Fruit fly (Drosophila melanogaster) whole organism, pupa: ENCODE measurements around the gene CG46426.

Experiments
- CG10348 ChIP-seq: fragments of 200-800 bp; sonication (Bioruptor generic); IDR thresholded peaks from 2 replicates; pipeline ENCODE4 v1.3.6; 2022; ENCODE audit warnings: missing biosample characterization, missing genetic modification characterization
- CG12605 ChIP-seq: fragments of 200-800 bp; sonication (Bioruptor generic); IDR thresholded peaks from 2 replicates; pipeline ENCODE4 v1.3.6; 2022; ENCODE audit warnings: missing biosample characterization, missing genetic modification characterization
- CG13204 ChIP-seq: fragments of 200-800 bp; sonication (Bioruptor generic); optimal IDR thresholded peaks from 2 replicates; lab custom pipeline; 2018; ENCODE audit warnings: missing biosample characterization, mild to moderate bottlenecking, missing genetic modification characterization, moderate library complexity
- CG14655 ChIP-seq: fragments of 200-800 bp; sonication (Bioruptor generic); optimal IDR thresholded peaks from 3 replicates; lab custom pipeline; 2017; ENCODE audit warnings: mild to moderate bottlenecking, missing biosample characterization, missing genetic modification reagents, missing genetic modification characterization
- CG15710 ChIP-seq: fragments of 200-800 bp; sonication (Bioruptor generic); optimal IDR thresholded peaks from 2 replicates; lab custom pipeline; 2018; ENCODE audit warnings: missing biosample characterization, mild to moderate bottlenecking, missing genetic modification characterization, moderate library complexity
- CG17806 ChIP-seq: fragments of 200-800 bp; sonication (Bioruptor generic); optimal IDR thresholded peaks from 2 replicates; lab custom pipeline; 2018; ENCODE audit warnings: missing biosample characterization, mild to moderate bottlenecking, missing genetic modification characterization, moderate library complexity
- CG32121 ChIP-seq: fragments of 200-800 bp; sonication (Bioruptor generic); IDR thresholded peaks from 2 replicates; pipeline ENCODE4 v1.3.6; 2022; ENCODE audit warnings: missing biosample characterization, missing genetic modification characterization
- CG34367 ChIP-seq: fragments of 200-800 bp; sonication (Bioruptor generic); optimal IDR thresholded peaks from 2 replicates; lab custom pipeline; 2018; ENCODE audit warnings: missing biosample characterization, mild to moderate bottlenecking, missing genetic modification characterization
- CG4496 ChIP-seq: fragments of 200-800 bp; sonication (Bioruptor generic); IDR thresholded peaks from 3 replicates; pipeline ENCODE4 v1.3.6; 2022; ENCODE audit warnings: missing biosample characterization, missing genetic modification characterization
- CG8159 ChIP-seq: fragments of 200-800 bp; sonication (Bioruptor generic); optimal IDR thresholded peaks from 3 replicates; lab custom pipeline; 2018; ENCODE audit warnings: missing biosample characterization, mild to moderate bottlenecking, missing genetic modification characterization, moderate library complexity
- CG8301 ChIP-seq: fragments of 200-800 bp; sonication (Bioruptor generic); optimal IDR thresholded peaks from 2 replicates; lab custom pipeline; 2018; ENCODE audit warnings: missing biosample characterization, mild to moderate bottlenecking, missing genetic modification characterization
- CG9948 ChIP-seq: fragments of 200-800 bp; sonication (Bioruptor generic); optimal IDR thresholded peaks from 2 replicates; lab custom pipeline; 2018; ENCODE audit warnings: missing biosample characterization, mild to moderate bottlenecking, missing genetic modification characterization, moderate library complexity
- D1 ChIP-seq: fragments of 200-800 bp; sonication (Bioruptor generic); optimal IDR thresholded peaks from 2 replicates; lab custom pipeline; 2018; ENCODE audit warnings: missing biosample characterization, mild to moderate bottlenecking, missing genetic modification characterization, moderate library complexity
- EcR ChIP-seq: fragments of 200-800 bp; sonication (Bioruptor generic); optimal IDR thresholded peaks from 3 replicates; lab custom pipeline; 2019; ENCODE audit warnings: missing biosample characterization, missing genetic modification characterization, mild to moderate bottlenecking, moderate library complexity, missing genetic modification reagents
- Ets98B ChIP-seq: fragments of 200-800 bp; sonication (Bioruptor generic); IDR thresholded peaks from 2 replicates; pipeline ENCODE4 v1.3.6; 2022; ENCODE audit warnings: missing biosample characterization, missing genetic modification characterization
- Pif1A ChIP-seq: fragments of 200-800 bp; sonication (Bioruptor generic); optimal IDR thresholded peaks from 3 replicates; lab custom pipeline; 2016; ENCODE audit warnings: missing biosample characterization, missing genetic modification characterization
- Pif1B ChIP-seq: fragments of 200-800 bp; sonication (Bioruptor generic); optimal IDR thresholded peaks from 3 replicates; lab custom pipeline; 2016; ENCODE audit warnings: missing biosample characterization, missing genetic modification characterization
- Snoo ChIP-seq: fragments of 200-800 bp; sonication (Bioruptor generic); optimal IDR thresholded peaks from 3 replicates; lab custom pipeline; 2017; ENCODE audit warnings: missing biosample characterization, mild to moderate bottlenecking, missing genetic modification characterization, inconsistent platforms
- fd96Ca ChIP-seq: fragments of 200-800 bp; sonication (Bioruptor generic); IDR thresholded peaks from 3 replicates; pipeline ENCODE4 v1.3.6; 2022; ENCODE audit warnings: missing biosample characterization, missing genetic modification characterization
- gl ChIP-seq: fragments of 200-800 bp; sonication (Bioruptor generic); optimal IDR thresholded peaks from 2 replicates; lab custom pipeline; 2018; ENCODE audit warnings: missing biosample characterization, mild to moderate bottlenecking, missing genetic modification characterization
- rn ChIP-seq: fragments of 200-800 bp; sonication (Bioruptor generic); IDR thresholded peaks from 2 replicates; pipeline ENCODE4 v1.3.6; 2022; ENCODE audit warnings: missing biosample characterization, missing genetic modification characterization

CG46426 gene

DNA sequence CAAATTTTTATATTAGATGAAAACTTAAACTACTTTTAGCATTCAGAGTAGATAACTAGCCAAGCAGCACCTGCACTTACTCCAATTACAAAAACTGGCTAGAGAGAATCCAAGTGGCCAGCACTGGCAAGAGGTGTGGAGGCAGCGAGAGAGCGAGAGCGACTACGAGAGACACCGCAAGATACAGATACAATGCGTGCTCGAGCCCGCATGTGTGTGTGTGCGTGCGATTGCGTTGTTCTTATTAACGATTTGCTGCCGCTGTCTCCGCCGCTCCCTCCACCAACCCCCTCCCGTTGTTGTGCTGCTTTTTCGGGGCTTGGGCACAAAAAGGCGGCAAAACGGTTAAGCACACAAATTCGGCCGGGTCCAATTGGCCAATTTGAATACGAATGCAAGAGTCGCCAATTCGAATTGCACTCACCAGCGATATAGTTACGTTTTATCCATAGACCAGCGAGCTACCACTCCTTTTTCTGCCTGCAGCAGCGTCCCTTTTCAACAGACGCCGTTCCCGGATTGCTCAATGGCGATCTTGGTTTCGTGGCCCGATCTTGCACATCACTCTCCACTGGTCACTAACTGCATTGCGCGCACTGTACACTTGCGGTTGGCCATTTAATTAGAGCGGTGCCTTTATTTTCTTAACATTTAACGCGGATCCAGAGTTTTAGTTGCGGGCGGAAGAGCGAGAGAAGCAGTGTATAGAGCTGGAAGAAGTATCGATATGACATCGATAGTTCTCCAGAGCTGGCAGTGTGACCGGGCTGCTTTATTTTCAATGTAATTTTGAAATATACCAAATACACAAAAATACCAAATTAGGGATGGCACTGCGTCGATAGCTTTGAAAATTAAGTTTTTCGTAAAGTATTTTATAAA lies 33.7 kb upstream of the CG46426 start, which contains the start of gene crol:
Gene crol (minus strand): TSS at position 737 of the 882 bp plus-strand sequence.
- TF ChIP-seq CG14655 (GFP tag; lab: Kevin White, UChicago) (no peak), Pif1B (no peak), CG17806 (tag; lab: Kevin White, UChicago) (no peak), EcR (GFP tag; lab: Kevin White, UChicago) (peak; percentile 9), CG8301 (tag; lab: Kevin White, UChicago) (no peak), fd96Ca (peak; percentile 64; the same call in 1 of the 3 replicates), CG8159 (tag; lab: Kevin White, UChicago) (no peak), CG9948 (no peak), CG10348 (GFP tag; lab: Robert Waterston, UW) (no peak), Ets98B (GFP tag; lab: Robert Waterston, UW) (peak; percentile 19; the same call in 1 of the 2 replicates), D1 (tag; lab: Kevin White, UChicago) (peak; percentile 39), CG13204 (GFP tag; lab: Kevin White, UChicago) (peak; percentile 84), CG34367 (tag; lab: Kevin White, UChicago) (no peak), Pif1A (GFP tag; lab: Kevin White, UChicago) (no peak), CG15710 (tag; lab: Kevin White, UChicago) (no peak), CG32121 (GFP tag; lab: Robert Waterston, UW) (peak; percentile 34; the same call in 1 of the 2 replicates), CG4496 (GFP tag; lab: Robert Waterston, UW) (peak; percentile 48; the same call in 1 of the 3 replicates), CG12605 (GFP tag; lab: Robert Waterston, UW) (peak; percentile 54), rn (GFP tag; lab: Robert Waterston, UW) (no peak), Snoo (tag; lab: Kevin White, UChicago) (no peak), gl (tag; lab: Kevin White, UChicago) (no peak)

dm6 chr2L:11809823-11810222 lies 32.8 kb upstream of the CG46426 start:
- TF ChIP-seq CG32121 (GFP tag; lab: Robert Waterston, UW) = no peak
- no peak for TF ChIP-seq gl (tag; lab: Kevin White, UChicago)
- no peak for TF ChIP-seq CG4496 (GFP tag; lab: Robert Waterston, UW)
- TF ChIP-seq CG13204 (GFP tag; lab: Kevin White, UChicago) = no peak
- TF ChIP-seq CG15710 (tag; lab: Kevin White, UChicago) = no peak
- TF ChIP-seq Pif1A (GFP tag; lab: Kevin White, UChicago) = no peak
- no peak for TF ChIP-seq CG8159 (tag; lab: Kevin White, UChicago)
- no peak for TF ChIP-seq Pif1B
- no peak for TF ChIP-seq CG12605 (GFP tag; lab: Robert Waterston, UW)
- TF ChIP-seq rn (GFP tag; lab: Robert Waterston, UW) = no peak
- TF ChIP-seq CG14655 (GFP tag; lab: Kevin White, UChicago) = no peak
- no peak for TF ChIP-seq CG10348 (GFP tag; lab: Robert Waterston, UW)
- TF ChIP-seq, all 21 proteins: peak for 0

DNA sequence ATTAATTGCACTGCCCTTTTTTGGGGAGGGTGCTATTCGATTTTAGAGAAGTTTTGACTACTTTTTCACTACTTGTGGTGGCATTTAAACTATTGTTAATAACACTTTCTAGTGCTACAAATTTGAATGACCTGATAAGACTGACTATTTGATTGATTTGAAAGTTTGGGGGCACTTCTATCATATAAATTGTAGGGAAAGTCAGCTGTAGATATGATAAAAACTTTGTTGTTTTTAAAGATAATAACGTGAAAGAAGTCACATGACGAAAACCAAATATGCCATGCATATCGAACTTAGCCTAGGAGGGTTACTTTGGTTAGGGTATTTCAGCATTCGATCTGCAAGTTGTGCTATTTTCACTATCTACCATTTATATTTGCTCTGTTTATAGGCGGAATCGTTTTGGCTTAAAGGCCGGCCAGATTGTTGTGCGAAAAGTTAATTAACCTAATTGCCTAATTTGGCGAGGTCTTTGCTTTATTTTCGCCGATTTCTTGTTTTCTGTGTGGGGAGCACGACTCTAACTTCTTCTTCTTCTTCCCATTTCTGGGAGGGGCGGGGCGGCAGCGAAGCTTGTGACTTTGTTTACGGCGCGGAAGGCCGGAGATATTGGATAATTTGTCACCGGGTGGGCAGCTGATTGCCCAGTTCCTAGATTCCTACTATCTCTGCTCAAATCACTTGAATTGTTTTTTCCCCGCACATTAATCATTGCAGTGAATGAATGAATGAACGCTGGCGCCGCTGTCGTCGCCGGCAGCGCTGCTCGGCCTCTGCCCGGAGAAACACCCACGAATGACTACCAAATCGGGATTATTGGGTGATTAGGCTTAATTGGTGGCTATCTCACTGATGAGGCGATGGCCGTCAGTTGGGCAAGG lies 29.6 kb upstream of the CG46426 start:
- TF ChIP-seq Pif1A (GFP tag; lab: Kevin White, UChicago) = no peak
- peak; percentile 26 for TF ChIP-seq CG14655 (GFP tag; lab: Kevin White, UChicago)
- TF ChIP-seq CG32121 (GFP tag; lab: Robert Waterston, UW) = 0 out of 2 replicates have a peak, but pooled peaks have one; percentile 13
- TF ChIP-seq rn (GFP tag; lab: Robert Waterston, UW) = no peak
- TF ChIP-seq gl (tag; lab: Kevin White, UChicago) = no peak
- TF ChIP-seq CG8301 (tag; lab: Kevin White, UChicago) = peak; percentile 18
- no peak for TF ChIP-seq CG10348 (GFP tag; lab: Robert Waterston, UW)
- no peak for TF ChIP-seq Ets98B (GFP tag; lab: Robert Waterston, UW)
- TF ChIP-seq CG15710 (tag; lab: Kevin White, UChicago) = no peak
- TF ChIP-seq fd96Ca = no peak
- TF ChIP-seq EcR (GFP tag; lab: Kevin White, UChicago) = no peak
- TF ChIP-seq CG9948 = no peak
- TF ChIP-seq Snoo (tag; lab: Kevin White, UChicago) = no peak
- no peak for TF ChIP-seq CG4496 (GFP tag; lab: Robert Waterston, UW)

- peak; percentile 1 for TF ChIP-seq CG8159 (tag; lab: Kevin White, UChicago)
- no peak for TF ChIP-seq CG13204 (GFP tag; lab: Kevin White, UChicago)
- no peak for TF ChIP-seq CG10348 (GFP tag; lab: Robert Waterston, UW)
- TF ChIP-seq, all 21 proteins: peak for 1
Observed at dm6 chr2L:11813665-11814087, 29.0 kb upstream of the CG46426 start, which contains the start of gene CycY. Gene CycY (minus strand): TSS chr2L:11813780.

DNA sequence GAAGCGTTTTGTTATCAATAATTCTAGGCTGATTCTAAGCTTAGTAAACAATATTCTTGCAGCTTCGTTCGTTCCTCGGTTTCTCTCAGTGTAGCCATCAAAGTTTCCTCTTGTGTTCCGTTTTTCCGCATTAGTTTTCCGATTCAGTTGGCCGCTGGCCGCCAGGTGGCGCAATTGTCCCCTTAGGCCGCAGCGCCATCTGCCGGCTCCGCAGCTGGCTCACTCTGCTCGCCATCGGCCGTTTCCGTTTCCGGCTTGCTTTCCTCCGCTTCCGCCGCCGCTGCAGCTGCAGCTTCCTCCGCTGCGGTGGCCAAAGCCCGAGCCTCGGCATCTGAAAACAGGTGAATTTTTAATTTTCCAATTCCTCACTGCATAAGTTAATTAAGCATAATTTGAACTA lies 26.3 kb upstream of the CG46426 start:
- peak; percentile 62 for TF ChIP-seq CG12605 (GFP tag; lab: Robert Waterston, UW)
- peak; percentile 72 for TF ChIP-seq Pif1A (GFP tag; lab: Kevin White, UChicago)
- peak; percentile 43 for TF ChIP-seq Ets98B (GFP tag; lab: Robert Waterston, UW)
- TF ChIP-seq rn (GFP tag; lab: Robert Waterston, UW) = peak; percentile 40; the same call in 1 of the 2 replicates
- peak; percentile 43 for TF ChIP-seq CG8301 (tag; lab: Kevin White, UChicago)
- TF ChIP-seq D1 (tag; lab: Kevin White, UChicago) = no peak
- TF ChIP-seq CG10348 (GFP tag; lab: Robert Waterston, UW) = no peak
- TF ChIP-seq CG13204 (GFP tag; lab: Kevin White, UChicago) = no peak
- no peak for TF ChIP-seq Snoo (tag; lab: Kevin White, UChicago)
- peak; percentile 88 for TF ChIP-seq CG4496 (GFP tag; lab: Robert Waterston, UW)
- peak; percentile 58; the same call in 2 of the 3 replicates for TF ChIP-seq fd96Ca
- TF ChIP-seq CG9948 = no peak
- peak; percentile 23 for TF ChIP-seq CG17806 (tag; lab: Kevin White, UChicago)
- no peak for TF ChIP-seq EcR (GFP tag; lab: Kevin White, UChicago)
- peak; percentile 48 for TF ChIP-seq gl (tag; lab: Kevin White, UChicago)
- TF ChIP-seq Pif1B = peak; percentile 19
- peak; percentile 54 for TF ChIP-seq CG34367 (tag; lab: Kevin White, UChicago)
- peak; percentile 61 for TF ChIP-seq CG14655 (GFP tag; lab: Kevin White, UChicago)
- peak; percentile 30 for TF ChIP-seq CG8159 (tag; lab: Kevin White, UChicago)
- TF ChIP-seq CG32121 (GFP tag; lab: Robert Waterston, UW) = peak; percentile 51
- TF ChIP-seq CG15710 (tag; lab: Kevin White, UChicago) = peak; percentile 30
